Fruit fly (Drosophila melanogaster): ENCODE measurements around the gene CG7202.

Gene CG7202

dm6 chr3L:21445704-21446103 lies 46.9 kb downstream of the CG7202 start, which contains the start of gene Syx7 (continued):
- no peak for TF ChIP-seq Hr39 (optimal IDR thresholded peaks at IDR 0.05)
- TF ChIP-seq br (optimal IDR thresholded peaks at IDR 0.05), result no peak
- no peak for TF ChIP-seq CG8478 (optimal IDR thresholded peaks at IDR 0.05)
- peak; percentile 63 for TF ChIP-seq CHES-1-like (GFP tag; optimal IDR thresholded peaks at IDR 0.05)
- TF ChIP-seq emc (GFP tag; optimal IDR thresholded peaks at IDR 0.05), result no peak
- no peak for TF ChIP-seq CG8388 (GFP tag; optimal IDR thresholded peaks at IDR 0.05)
- no peak for TF ChIP-seq nerfin-2 (GFP tag; IDR thresholded peaks at IDR 0.05; ENCODE audit: partially characterized antibody)
- TF ChIP-seq tx (GFP tag; optimal IDR thresholded peaks at IDR 0.05), result no peak
- no peak for TF ChIP-seq twi (tag; optimal IDR thresholded peaks at IDR 0.05)
- peak; percentile 38 for TF ChIP-seq lbe (GFP tag; optimal IDR thresholded peaks at IDR 0.05)
- TF ChIP-seq CG1603 (tag; optimal IDR thresholded peaks at IDR 0.05), result peak; percentile 71
- TF ChIP-seq kay (GFP tag; optimal IDR thresholded peaks at IDR 0.05), result no peak
- no peak for TF ChIP-seq CG10431 (GFP tag; optimal IDR thresholded peaks at IDR 0.05)
- TF ChIP-seq CG2199 (GFP tag; IDR thresholded peaks at IDR 0.05), result no peak
- TF ChIP-seq Rfx (GFP tag; IDR thresholded peaks at IDR 0.05), result peak; percentile 52
- TF ChIP-seq CG32532 (GFP tag; IDR thresholded peaks at IDR 0.05), result no peak
- no peak for TF ChIP-seq D19B (GFP tag; optimal IDR thresholded peaks at IDR 0.05)
- TF ChIP-seq Xbp1 (GFP tag; optimal IDR thresholded peaks at IDR 0.05), result peak; percentile 53
- TF ChIP-seq CG1647 (GFP tag; optimal IDR thresholded peaks at IDR 0.05), result no peak
- no peak for TF ChIP-seq CG9437 (GFP tag; optimal IDR thresholded peaks at IDR 0.05)
- TF ChIP-seq CG3995 (GFP tag; optimal IDR thresholded peaks at IDR 0.05), result peak; percentile 43
- TF ChIP-seq CG13123 (GFP tag; optimal IDR thresholded peaks at IDR 0.05), result no peak
- no peak for TF ChIP-seq CG7745 (tag; optimal IDR thresholded peaks at IDR 0.05)
- no peak for TF ChIP-seq danr (GFP tag; IDR thresholded peaks at IDR 0.05)
- no peak for TF ChIP-seq Ada2b (GFP tag; IDR thresholded peaks at IDR 0.05)
- TF ChIP-seq aop (GFP tag; IDR thresholded peaks at IDR 0.05), result no peak
- no peak for TF ChIP-seq CG1792 (GFP tag; optimal IDR thresholded peaks at IDR 0.05)
- TF ChIP-seq CG17568 (GFP tag; optimal IDR thresholded peaks at IDR 0.05), result no peak
- no peak for TF ChIP-seq CG14441 (GFP tag; IDR thresholded peaks at IDR 0.05)
- no peak for TF ChIP-seq CG4424 (GFP tag; optimal IDR thresholded peaks at IDR 0.05)
- no peak for TF ChIP-seq tll (GFP tag; optimal IDR thresholded peaks at IDR 0.05)
- no peak for TF ChIP-seq Atf3 (GFP tag; optimal IDR thresholded peaks at IDR 0.05)
- peak; percentile 82 for TF ChIP-seq MESR4 (GFP tag; optimal IDR thresholded peaks at IDR 0.05)
- TF ChIP-seq cg (GFP tag; optimal IDR thresholded peaks at IDR 0.05), result no peak
- peak; percentile 69 for TF ChIP-seq Bgb (GFP tag; IDR thresholded peaks at IDR 0.05; ENCODE audit: partially characterized antibody)
- TF ChIP-seq CG16813 (GFP tag; IDR thresholded peaks at IDR 0.05; ENCODE audit: partially characterized antibody), result peak; percentile 29; the same call in 2 of the 3 replicates
- no peak for TF ChIP-seq CG10654 (GFP tag; optimal IDR thresholded peaks at IDR 0.05)
- no peak for TF ChIP-seq croc (GFP tag; conservative IDR thresholded peaks at IDR 0.05)
- TF ChIP-seq CG8290 (GFP tag; optimal IDR thresholded peaks at IDR 0.05), result no peak
- TF ChIP-seq CG8290 (tag; optimal IDR thresholded peaks at IDR 0.05), result no peak
- TF ChIP-seq CG33213 (GFP tag; optimal IDR thresholded peaks at IDR 0.05), result peak; percentile 65
- peak; percentile 97 for TF ChIP-seq CG10267 (tag; optimal IDR thresholded peaks at IDR 0.05)
- TF ChIP-seq Sry-δ (GFP tag; optimal IDR thresholded peaks at IDR 0.05), result peak; percentile 68
- peak; percentile 33 for TF ChIP-seq ERR (GFP tag; optimal IDR thresholded peaks at IDR 0.05)
- TF ChIP-seq CG16863 (GFP tag; optimal IDR thresholded peaks at IDR 0.05), result no peak
- no peak for TF ChIP-seq Meics (GFP tag; optimal IDR thresholded peaks at IDR 0.05)
- TF ChIP-seq CG7357 (GFP tag; IDR thresholded peaks at IDR 0.05), result no peak
- TF ChIP-seq ato (GFP tag; IDR thresholded peaks at IDR 0.05; ENCODE audit: partially characterized antibody), result 0 out of 2 replicates have a peak, but pooled peaks have one; percentile 59
- TF ChIP-seq CG4707 (GFP tag; optimal IDR thresholded peaks at IDR 0.05), result no peak
- TF ChIP-seq CG31365 (tag; optimal IDR thresholded peaks at IDR 0.05), result no peak
- TF ChIP-seq CG13894 (tag; optimal IDR thresholded peaks at IDR 0.05), result no peak
- peak; percentile 50; the same call in 1 of the 2 replicates for TF ChIP-seq slbo (GFP tag; IDR thresholded peaks at IDR 0.05)
- TF ChIP-seq ranshi (GFP tag; IDR thresholded peaks at IDR 0.05), result no peak
